Fruit fly (Drosophila melanogaster): ENCODE data around the gene CAH8.

The CAH8 gene

DNA sequence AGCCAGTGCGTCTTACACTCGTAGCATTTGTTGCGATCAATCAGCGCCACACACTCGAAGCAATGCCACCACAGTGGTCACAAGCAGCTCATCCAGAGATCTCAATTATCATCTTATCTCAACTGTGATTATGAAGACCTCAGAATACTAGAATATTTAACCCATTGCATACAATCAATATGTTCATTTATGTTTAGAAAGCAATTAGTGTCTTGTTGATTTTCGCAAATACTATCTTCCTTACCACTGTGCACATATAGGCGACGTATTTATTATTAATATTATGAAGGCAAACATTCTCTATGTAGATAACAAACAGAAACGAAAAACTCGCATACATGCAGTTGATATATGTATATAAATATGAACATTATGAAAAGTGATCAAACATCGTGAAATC, 30.7 kb downstream of the CAH8 start (continued):
- TF ChIP-seq prd (optimal IDR thresholded peaks at IDR 0.05) (no peak), prd (GFP tag; IDR thresholded peaks at IDR 0.05) (peak; percentile 79), sr (GFP tag; IDR thresholded peaks at IDR 0.05) (peak; percentile 22; the same call in 1 of the 3 replicates), bsh (GFP tag; optimal IDR thresholded peaks at IDR 0.05) (peak; percentile 46 to 94), CG14667 (GFP tag; IDR thresholded peaks at IDR 0.05) (peak; percentile 57), ci (GFP tag; IDR thresholded peaks at IDR 0.05) (peak; percentile 82), nom (GFP tag; optimal IDR thresholded peaks at IDR 0.05) (peak; percentile 44), Spps (tag; optimal IDR thresholded peaks at IDR 0.05) (peak; percentile 82), CG11085 (GFP tag; IDR thresholded peaks at IDR 0.05) (peak; percentile 36; the same call in 1 of the 2 replicates), CG6765 (GFP tag; optimal IDR thresholded peaks at IDR 0.05) (no peak), E2f1 (GFP tag; IDR thresholded peaks at IDR 0.05) (peak; percentile 63), CG33557 (GFP tag; optimal IDR thresholded peaks at IDR 0.05) (peak; percentile 86), tx (GFP tag; optimal IDR thresholded peaks at IDR 0.05) (no peak), dm (GFP tag; optimal IDR thresholded peaks at IDR 0.05) (no peak), H15 (GFP tag; IDR thresholded peaks at IDR 0.05) (no peak), CG11504 (tag; optimal IDR thresholded peaks at IDR 0.05) (peak; percentile 75), CG7357 (GFP tag; IDR thresholded peaks at IDR 0.05) (peak; percentile 35; the same call in 1 of the 3 replicates), Bteb2 (GFP tag; optimal IDR thresholded peaks at IDR 0.05) (peak; percentile 36), Ptx1 (GFP tag; IDR thresholded peaks at IDR 0.05) (peak; percentile 77), az2 (GFP tag; optimal IDR thresholded peaks at IDR 0.05) (peak; percentile 65), pho (GFP tag; optimal IDR thresholded peaks at IDR 0.05) (no peak), CG4707 (GFP tag; optimal IDR thresholded peaks at IDR 0.05) (peak; percentile 67), CG9727 (GFP tag; optimal IDR thresholded peaks at IDR 0.05) (peak; percentile 81), grau (tag; optimal IDR thresholded peaks at IDR 0.05) (peak; percentile 58), Atf6 (GFP tag; IDR thresholded peaks at IDR 0.05) (peak; percentile 34; the same call in 1 of the 2 replicates), CG43689 (GFP tag; IDR thresholded peaks at IDR 0.05) (0 out of 2 replicates have a peak, but pooled peaks have one; percentile 27), Neu2 (GFP tag; optimal IDR thresholded peaks at IDR 0.05; ENCODE audit: borderline replicate concordance) (no peak), ERR (GFP tag; optimal IDR thresholded peaks at IDR 0.05) (no peak), Fer1 (GFP tag; optimal IDR thresholded peaks at IDR 0.05) (peak; percentile 40), twi (tag; optimal IDR thresholded peaks at IDR 0.05) (peak; percentile 42), row (GFP tag; IDR thresholded peaks at IDR 0.05) (peak; percentile 67; the same call in 2 of the 3 replicates), PHDP (tag; optimal IDR thresholded peaks at IDR 0.05) (peak; percentile 77), aop (GFP tag; IDR thresholded peaks at IDR 0.05) (no peak), Deaf1 (tag; optimal IDR thresholded peaks at IDR 0.05) (peak; percentile 17), Kr (GFP tag; optimal IDR thresholded peaks at IDR 0.05) (peak; percentile 39), NC2α (GFP tag; optimal IDR thresholded peaks at IDR 0.05) (peak; percentile 55), eve (GFP tag; optimal IDR thresholded peaks at IDR 0.05) (no peak), CG17328 (GFP tag; IDR thresholded peaks at IDR 0.05) (peak; percentile 79), CG6272 (GFP tag; IDR thresholded peaks at IDR 0.05) (peak; percentile 55), CG9215 (GFP tag; IDR thresholded peaks at IDR 0.05) (no peak), CG17186 (GFP tag; optimal IDR thresholded peaks at IDR 0.05) (peak; percentile 54), CkIIα-i1 (GFP tag; IDR thresholded peaks at IDR 0.05) (no peak), Oli (tag; optimal IDR thresholded peaks at IDR 0.05) (peak; percentile 71), CHES-1-like (GFP tag; optimal IDR thresholded peaks at IDR 0.05) (peak; percentile 17), Sox100B (GFP tag; optimal IDR thresholded peaks at IDR 0.05) (peak; percentile 77), Pdp1 (GFP tag; optimal IDR thresholded peaks at IDR 0.05) (peak in 1 of 2 experiments; percentile 57), Meics (GFP tag; optimal IDR thresholded peaks at IDR 0.05) (peak; percentile 52), CG10979 (tag; optimal IDR thresholded peaks at IDR 0.05) (peak; percentile 70), CG13123 (GFP tag; optimal IDR thresholded peaks at IDR 0.05) (peak; percentile 69), CG7271 (tag; optimal IDR thresholded peaks at IDR 0.05) (peak; percentile 82), croc (GFP tag; conservative IDR thresholded peaks at IDR 0.05) (peak; percentile 48)

Data from whole organism, embryonic.